Fruit fly (Drosophila melanogaster) whole organism, embryonic: ENCODE results near the gene Vha100-2.

ENCODE experiments used
- Awh ChIP-seq: fragments of 200-800 bp; sonication (Bioruptor generic); IDR thresholded peaks from 2 replicates; pipeline ENCODE4, ENCODE4 v1.3.6; 2022; ENCODE audit warnings: missing biosample characterization, missing genetic modification characterization
- BEAF-32 ChIP-seq: fragments of 200-800 bp; sonication (Bioruptor generic); optimal IDR thresholded peaks from 3 replicates; lab custom pipeline; 2017; ENCODE audit warnings: missing biosample characterization, missing genetic modification characterization, mild to moderate bottlenecking, moderate library complexity, missing genetic modification reagents
- CG10959 ChIP-seq: fragments of 200-800 bp; sonication (Bioruptor generic); IDR thresholded peaks from 2 replicates; pipeline ENCODE4 v1.3.6; 2022; ENCODE audit warnings: missing biosample characterization, missing genetic modification characterization
- CG11504 ChIP-seq: fragments of 200-800 bp; sonication (Bioruptor generic); optimal IDR thresholded peaks from 3 replicates; lab custom pipeline; 2019; ENCODE audit warnings: missing biosample characterization, mild to moderate bottlenecking, missing genetic modification characterization, moderate library complexity
- CG11723 ChIP-seq: fragments of 200-800 bp; sonication (Bioruptor generic); optimal IDR thresholded peaks from 2 replicates; lab custom pipeline; 2017; ENCODE audit warnings: missing biosample characterization, mild to moderate bottlenecking, missing genetic modification characterization
- CG12155 ChIP-seq: fragments of 200-800 bp; sonication (Bioruptor generic); optimal IDR thresholded peaks from 3 replicates; lab custom pipeline; 2016; ENCODE audit warnings: missing biosample characterization, missing genetic modification characterization
- CG12219 ChIP-seq: fragments of 200-800 bp; sonication (Bioruptor generic); optimal IDR thresholded peaks from 3 replicates; lab custom pipeline; 2018; ENCODE audit warnings: missing biosample characterization, mild to moderate bottlenecking, missing genetic modification characterization
- CG14965 ChIP-seq: fragments of 200-800 bp; sonication (Bioruptor generic); optimal IDR thresholded peaks from 2 replicates; lab custom pipeline; 2016; ENCODE audit warnings: missing biosample characterization, missing genetic modification characterization, borderline replicate concordance
- CG1603 ChIP-seq: fragments of 200-800 bp; sonication (Bioruptor generic); optimal IDR thresholded peaks from 2 replicates; lab custom pipeline; 2019; ENCODE audit warnings: missing biosample characterization, mild to moderate bottlenecking, missing genetic modification characterization, moderate library complexity
- CG17829 ChIP-seq: fragments of 200-800 bp; optimal IDR thresholded peaks from 2 replicates; lab custom pipeline; 2019; ENCODE audit warnings: missing biosample characterization, mild to moderate bottlenecking, missing genetic modification characterization, moderate library complexity
- CG18599 ChIP-seq: fragments of 200-800 bp; sonication (Bioruptor generic); optimal IDR thresholded peaks from 3 replicates; lab custom pipeline; 2017; ENCODE audit warnings: missing biosample characterization, missing genetic modification characterization, mild to moderate bottlenecking, moderate library complexity, missing genetic modification reagents
- CG18764 ChIP-seq: fragments of 200-800 bp; sonication (Bioruptor generic); optimal IDR thresholded peaks from 3 replicates; lab custom pipeline; 2016; ENCODE audit warnings: missing biosample characterization, missing genetic modification characterization
- CG2199 ChIP-seq: fragments of 200-800 bp; sonication (Bioruptor generic); IDR thresholded peaks from 3 replicates; pipeline ENCODE4 v1.3.6; 2022; ENCODE audit warnings: missing biosample characterization, missing genetic modification characterization
- CG31441 ChIP-seq: fragments of 200-800 bp; sonication (Bioruptor generic); IDR thresholded peaks from 2 replicates; pipeline ENCODE4 v1.3.6; 2022; ENCODE audit warnings: missing biosample characterization, missing genetic modification characterization
- CG3995 ChIP-seq: fragments of 200-800 bp; sonication (Bioruptor generic); optimal IDR thresholded peaks from 3 replicates; lab custom pipeline; 2016; ENCODE audit warnings: missing biosample characterization, missing genetic modification characterization
- CG4360 ChIP-seq: fragments of 200-800 bp; sonication (Bioruptor generic); IDR thresholded peaks from 2 replicates; pipeline ENCODE4 v1.3.6; 2022; ENCODE audit warnings: missing biosample characterization, missing genetic modification characterization
- CG4404 ChIP-seq: fragments of 200-800 bp; sonication (Bioruptor generic); IDR thresholded peaks from 2 replicates; pipeline ENCODE4 v1.3.6; 2022; ENCODE audit warnings: missing biosample characterization, missing genetic modification characterization
- CG4617 ChIP-seq: fragments of 200-800 bp; sonication (Bioruptor generic); optimal IDR thresholded peaks from 3 replicates; lab custom pipeline; 2016; ENCODE audit warnings: missing biosample characterization, missing genetic modification characterization, borderline replicate concordance
- CG5245 ChIP-seq: fragments of 200-800 bp; sonication (Bioruptor generic); optimal IDR thresholded peaks from 3 replicates; lab custom pipeline; 2016; ENCODE audit warnings: missing biosample characterization, missing genetic modification characterization
- Dip3 ChIP-seq: fragments of 200-800 bp; sonication (Bioruptor generic); optimal IDR thresholded peaks from 3 replicates; lab custom pipeline; 2016; ENCODE audit warnings: missing biosample characterization, missing genetic modification characterization
- Elba2 ChIP-seq: fragments of 200-800 bp; sonication (Bioruptor generic); optimal IDR thresholded peaks from 3 replicates; lab custom pipeline; 2016; ENCODE audit warnings: missing biosample characterization, missing genetic modification characterization
- Fer2 ChIP-seq: fragments of 200-800 bp; sonication (Bioruptor generic); optimal IDR thresholded peaks from 2 replicates; lab custom pipeline; 2018; ENCODE audit warnings: missing biosample characterization, mild to moderate bottlenecking, missing genetic modification characterization, moderate library complexity
- Hand ChIP-seq: fragments of 200-800 bp; sonication (Bioruptor generic); optimal IDR thresholded peaks from 2 replicates; lab custom pipeline; 2017; ENCODE audit warnings: mild to moderate bottlenecking, missing biosample characterization, missing genetic modification reagents, missing genetic modification characterization
- Hr51 ChIP-seq, 2 experiments: fragments of 200-800 bp; sonication (Bioruptor generic); optimal IDR thresholded peaks; 2 replicates in 1 of 2; 3 replicates in 1 of 2; lab custom pipeline; 2016 to 2018; ENCODE audit warnings: missing biosample characterization in 2 of 2, missing genetic modification characterization in 2 of 2, mild to moderate bottlenecking in 1 of 2, moderate library complexity in 1 of 2
- Kr ChIP-seq: fragments of 200-800 bp; sonication (Bioruptor generic); optimal IDR thresholded peaks from 2 replicates; lab custom pipeline; 2017; ENCODE audit warnings: missing biosample characterization, mild to moderate bottlenecking, missing genetic modification characterization
- Mrtf ChIP-seq: fragments of 200-800 bp; sonication (Bioruptor generic); IDR thresholded peaks from 3 replicates; pipeline ENCODE4 v1.3.6; 2022; ENCODE audit warnings: missing biosample characterization, missing genetic modification characterization
- NC2α ChIP-seq: fragments of 200-800 bp; sonication (Bioruptor generic); optimal IDR thresholded peaks from 2 replicates; lab custom pipeline; 2016; ENCODE audit warnings: missing biosample characterization, missing genetic modification characterization
- Sin3A ChIP-seq: fragments of >200 bp; optimal IDR thresholded peaks from 2 replicates; lab custom pipeline; 2018
- abd-A ChIP-seq: fragments of 200-800 bp; sonication (Bioruptor generic); optimal IDR thresholded peaks from 3 replicates; lab custom pipeline; 2019; ENCODE audit warnings: missing biosample characterization, mild to moderate bottlenecking, missing genetic modification characterization, moderate library complexity
- bowl ChIP-seq: fragments of 200-800 bp; sonication (Bioruptor generic); IDR thresholded peaks from 2 replicates; pipeline ENCODE4 v1.3.6; 2022; ENCODE audit warnings: missing biosample characterization, missing genetic modification characterization
- bsh ChIP-seq, 2 experiments: fragments of 200-800 bp; sonication (Bioruptor generic); optimal IDR thresholded peaks; 2 replicates each; lab custom pipeline; 2017 to 2018; ENCODE audit warnings: mild to moderate bottlenecking in 2 of 2, missing biosample characterization in 2 of 2, missing genetic modification characterization in 2 of 2, moderate library complexity in 1 of 2
- dan ChIP-seq: fragments of 200-800 bp; sonication (Bioruptor generic); IDR thresholded peaks from 2 replicates; pipeline ENCODE4 v1.3.6; 2022; ENCODE audit warnings: missing biosample characterization, missing genetic modification characterization
- gfzf ChIP-seq: fragments of 200-800 bp; sonication (Bioruptor generic); optimal IDR thresholded peaks from 2 replicates; lab custom pipeline; 2016; ENCODE audit warnings: missing biosample characterization, mild to moderate bottlenecking, missing genetic modification characterization, moderate library complexity
- klu ChIP-seq: fragments of 200-800 bp; sonication (Bioruptor generic); IDR thresholded peaks from 2 replicates; pipeline ENCODE4 v1.3.6; 2022; ENCODE audit warnings: missing biosample characterization, missing genetic modification characterization
- nau ChIP-seq: fragments of 200-800 bp; sonication (Bioruptor generic); optimal IDR thresholded peaks from 3 replicates; lab custom pipeline; 2017; ENCODE audit warnings: missing biosample characterization, mild to moderate bottlenecking, missing genetic modification characterization, missing genetic modification reagents
- pb ChIP-seq: fragments of 200-800 bp; sonication (Bioruptor generic); optimal IDR thresholded peaks from 3 replicates; lab custom pipeline; 2016; ENCODE audit warnings: missing biosample characterization, missing genetic modification characterization
- peb ChIP-seq: fragments of 200-800 bp; sonication (Bioruptor generic); IDR thresholded peaks from 2 replicates; pipeline ENCODE4 v1.3.6; 2022; ENCODE audit warnings: missing biosample characterization, missing genetic modification characterization
- phol ChIP-seq: fragments of 200-800 bp; sonication (Bioruptor generic); optimal IDR thresholded peaks from 3 replicates; lab custom pipeline; 2018; ENCODE audit warnings: missing biosample characterization, mild to moderate bottlenecking, missing genetic modification characterization, moderate library complexity
- prd ChIP-seq, 3 experiments: fragments of >200 bp in 2 of 3; fragments of 200-800 bp in 1 of 3; sonication (Bioruptor generic) in 1 of 3; optimal IDR thresholded peaks in 2 of 3; IDR thresholded peaks in 1 of 3; 2 replicates in 2 of 3; 3 replicates in 1 of 3; pipeline versions ENCODE4 v1.3.6 to Lab custom; 2017 to 2022; ENCODE audit warnings: missing biosample characterization in 1 of 3, missing genetic modification characterization in 1 of 3
- pum ChIP-seq: fragments of 200-800 bp; sonication (Bioruptor generic); optimal IDR thresholded peaks from 2 replicates; lab custom pipeline; 2016; ENCODE audit warnings: missing biosample characterization, missing genetic modification characterization
- pzg ChIP-seq: fragments of 200-800 bp; sonication (Bioruptor generic); optimal IDR thresholded peaks from 3 replicates; lab custom pipeline; 2018; ENCODE audit warnings: missing biosample characterization, mild to moderate bottlenecking, missing genetic modification characterization, moderate library complexity
- run ChIP-seq: fragments of 200-800 bp; sonication (Bioruptor generic); optimal IDR thresholded peaks from 3 replicates; lab custom pipeline; 2018; ENCODE audit warnings: missing biosample characterization, mild to moderate bottlenecking, missing genetic modification characterization
- seq ChIP-seq: fragments of 200-800 bp; sonication (Bioruptor generic); IDR thresholded peaks from 2 replicates; pipeline ENCODE4 v1.3.6; 2022; ENCODE audit warnings: missing biosample characterization, missing genetic modification characterization
- sna ChIP-seq: fragments of 200-800 bp; sonication (Bioruptor generic); IDR thresholded peaks from 2 replicates; pipeline ENCODE4 v1.3.6; 2022; ENCODE audit warnings: missing biosample characterization, missing genetic modification characterization; ENCODE audit not compliant: partially characterized antibody
- so ChIP-seq: fragments of 200-800 bp; sonication (Bioruptor generic); IDR thresholded peaks from 3 replicates; pipeline ENCODE4 v1.3.6; 2022; ENCODE audit warnings: missing biosample characterization, missing genetic modification characterization
- sr ChIP-seq: fragments of 200-800 bp; sonication (Bioruptor generic); IDR thresholded peaks from 3 replicates; pipeline ENCODE4 v1.3.6; 2022; ENCODE audit warnings: missing biosample characterization, missing genetic modification characterization
- tap ChIP-seq: fragments of 200-800 bp; optimal IDR thresholded peaks from 3 replicates; lab custom pipeline; 2019; ENCODE audit warnings: missing biosample characterization, mild to moderate bottlenecking, missing genetic modification characterization, moderate library complexity
- twi ChIP-seq: fragments of 200-800 bp; optimal IDR thresholded peaks from 2 replicates; lab custom pipeline; 2019; ENCODE audit warnings: missing biosample characterization, mild to moderate bottlenecking, missing genetic modification characterization, moderate library complexity
- tx ChIP-seq: fragments of 200-800 bp; sonication (Bioruptor generic); optimal IDR thresholded peaks from 2 replicates; lab custom pipeline; 2016; ENCODE audit warnings: missing biosample characterization, missing genetic modification characterization
- zen ChIP-seq: fragments of 200-800 bp; sonication (Bioruptor generic); optimal IDR thresholded peaks from 3 replicates; lab custom pipeline; 2018; ENCODE audit warnings: missing biosample characterization, mild to moderate bottlenecking, missing genetic modification characterization, moderate library complexity

The Vha100-2 gene

DNA sequence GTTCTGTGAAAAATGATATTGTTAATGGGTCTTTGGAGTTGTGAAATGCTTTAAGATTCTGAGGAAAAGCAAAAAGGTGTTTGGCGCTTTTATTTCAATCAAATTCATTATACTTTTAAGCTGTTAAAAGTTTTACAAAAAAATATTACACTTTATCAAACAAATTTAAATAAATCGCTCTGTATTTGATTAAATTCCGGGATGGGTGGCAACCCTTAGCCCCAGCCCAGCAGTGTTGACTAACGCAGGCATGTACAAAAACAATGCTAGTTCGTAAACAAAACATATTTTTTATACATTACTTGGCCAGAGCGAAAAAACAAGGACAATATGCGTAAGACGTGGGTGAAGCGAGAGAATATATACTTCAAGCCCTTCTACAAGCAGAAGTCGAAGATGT is 5.7 kb upstream of the Vha100-2 start, which contains the start of gene CG7685 (continued):
- TF ChIP-seq CG4617 (GFP tag; lab: Kevin White, UChicago) (peak; percentile 88), CG17829 (tag; lab: Kevin White, UChicago) (peak; percentile 59), CG3995 (peak; percentile 42), Hr51 (GFP tag; optimal IDR thresholded peaks at IDR 0.05; lab: Kevin White, UChicago) (peak; percentile 54 to 62), CG14965 (GFP tag; lab: Kevin White, UChicago) (no peak), CG2199 (0 out of 3 replicates have a peak, but pooled peaks have one; percentile 32), NC2α (GFP tag; lab: Kevin White, UChicago) (no peak), CG4404 (GFP tag; lab: Robert Waterston, UW) (no peak), Awh (0 out of 2 replicates have a peak, but pooled peaks have one; percentile 23), nau (GFP tag; lab: Kevin White, UChicago) (peak; percentile 51), sna (0 out of 2 replicates have a peak, but pooled peaks have one; percentile 25), gfzf (GFP tag; lab: Kevin White, UChicago) (peak; percentile 22), CG12155 (GFP tag; lab: Kevin White, UChicago) (peak; percentile 65), Hand (GFP tag; lab: Kevin White, UChicago) (no peak), peb (GFP tag; lab: Robert Waterston, UW) (no peak), klu (no peak), sr (GFP tag; lab: Robert Waterston, UW) (no peak), Kr (no peak), CG1603 (tag; lab: Kevin White, UChicago) (peak; percentile 66), tx (GFP tag; lab: Kevin White, UChicago) (peak; percentile 51), CG11504 (tag; lab: Kevin White, UChicago) (peak; percentile 70), CG4360 (GFP tag; lab: Robert Waterston, UW) (peak; percentile 45; the same call in 1 of the 2 replicates), Dip3 (GFP tag; lab: Kevin White, UChicago) (peak; percentile 49), Mrtf (no peak), pb (no peak), seq (GFP tag; lab: Robert Waterston, UW) (no peak), bowl (GFP tag; lab: Robert Waterston, UW) (no peak), prd (optimal IDR thresholded peaks at IDR 0.05; lab: Kevin White, UChicago) (no peak), prd (GFP tag; IDR thresholded peaks at IDR 0.05; lab: Robert Waterston, UW) (peak; percentile 50; the same call in 2 of the 3 replicates), run (tag; lab: Kevin White, UChicago) (no peak), tap (tag; lab: Kevin White, UChicago) (peak; percentile 36), BEAF-32 (GFP tag; lab: Kevin White, UChicago) (peak; percentile 37), dan (GFP tag; lab: Robert Waterston, UW) (no peak), CG18599 (GFP tag; lab: Kevin White, UChicago) (peak; percentile 76), pum (GFP tag; lab: Kevin White, UChicago) (peak; percentile 43), Fer2 (tag; lab: Kevin White, UChicago) (peak; percentile 33), zen (peak; percentile 36), pzg (GFP tag; lab: Kevin White, UChicago) (peak; percentile 62), CG18764 (GFP tag; lab: Kevin White, UChicago) (peak; percentile 52), abd-A (tag; lab: Kevin White, UChicago) (no peak), Elba2 (GFP tag; lab: Kevin White, UChicago) (no peak), CG31441 (GFP tag; lab: Robert Waterston, UW) (peak; percentile 64), CG5245 (GFP tag; lab: Kevin White, UChicago) (peak; percentile 34), Sin3A (lab: Kevin White, UChicago) (no peak), CG10959 (GFP tag; lab: Robert Waterston, UW) (no peak), so (GFP tag; lab: Robert Waterston, UW) (no peak), CG11723 (GFP tag; lab: Kevin White, UChicago) (no peak), bsh (GFP tag; optimal IDR thresholded peaks at IDR 0.05; lab: Kevin White, UChicago) (peak in 1 of 2 experiments; percentile 54), phol (tag; lab: Kevin White, UChicago) (peak; percentile 50), twi (tag; lab: Kevin White, UChicago) (peak; percentile 30), CG12219 (GFP tag; lab: Kevin White, UChicago) (peak; percentile 29)
